Fruit fly (Drosophila melanogaster) whole organism, embryonic: ENCODE data around the gene CG10252.

Experiments
- Asciz ChIP-seq: fragments of 200-800 bp; sonication (Bioruptor generic); optimal IDR thresholded peaks from 2 replicates; lab custom pipeline; 2017; ENCODE audit warnings: missing biosample characterization, mild to moderate bottlenecking, missing genetic modification characterization, missing genetic modification reagents
- CG11560 ChIP-seq: fragments of 200-800 bp; sonication (Bioruptor generic); IDR thresholded peaks from 3 replicates; pipeline ENCODE4 v1.3.6; 2022; ENCODE audit warnings: missing biosample characterization, missing genetic modification characterization
- CG1603 ChIP-seq: fragments of 200-800 bp; sonication (Bioruptor generic); optimal IDR thresholded peaks from 2 replicates; lab custom pipeline; 2019; ENCODE audit warnings: missing biosample characterization, mild to moderate bottlenecking, missing genetic modification characterization, moderate library complexity
- CG16813 ChIP-seq: fragments of 200-800 bp; sonication (Bioruptor generic); IDR thresholded peaks from 3 replicates; pipeline ENCODE4 v1.3.6; 2022; ENCODE audit warnings: missing biosample characterization, missing genetic modification characterization; ENCODE audit not compliant: partially characterized antibody
- CG17829 ChIP-seq: fragments of 200-800 bp; optimal IDR thresholded peaks from 2 replicates; lab custom pipeline; 2019; ENCODE audit warnings: missing biosample characterization, mild to moderate bottlenecking, missing genetic modification characterization, moderate library complexity
- CG17912 ChIP-seq: fragments of 200-800 bp; sonication (Bioruptor generic); optimal IDR thresholded peaks from 2 replicates; lab custom pipeline; 2018; ENCODE audit warnings: missing biosample characterization, mild to moderate bottlenecking, missing genetic modification characterization
- CG2202 ChIP-seq: fragments of 200-800 bp; sonication (Bioruptor generic); optimal IDR thresholded peaks from 2 replicates; lab custom pipeline; 2018; ENCODE audit warnings: missing biosample characterization, mild to moderate bottlenecking, missing genetic modification characterization
- CG2678 ChIP-seq: fragments of 200-800 bp; sonication (Bioruptor generic); optimal IDR thresholded peaks from 3 replicates; lab custom pipeline; 2019; ENCODE audit warnings: missing biosample characterization, mild to moderate bottlenecking, missing genetic modification characterization, moderate library complexity
- CG30431 ChIP-seq: fragments of 200-800 bp; sonication (Bioruptor generic); optimal IDR thresholded peaks from 2 replicates; lab custom pipeline; 2017; ENCODE audit warnings: missing biosample characterization, missing genetic modification characterization
- CG3163 ChIP-seq: fragments of 200-800 bp; sonication (Bioruptor generic); optimal IDR thresholded peaks from 3 replicates; lab custom pipeline; 2016; ENCODE audit warnings: missing biosample characterization, missing genetic modification characterization
- CG3407 ChIP-seq: fragments of 200-800 bp; sonication (Bioruptor generic); optimal IDR thresholded peaks from 2 replicates; lab custom pipeline; 2018; ENCODE audit warnings: missing biosample characterization, mild to moderate bottlenecking, missing genetic modification characterization
- CG6272 ChIP-seq: fragments of 200-800 bp; sonication (Bioruptor generic); IDR thresholded peaks from 2 replicates; pipeline ENCODE4 v1.3.6; 2022; ENCODE audit warnings: missing biosample characterization, missing genetic modification characterization
- CG6683 ChIP-seq: fragments of 200-800 bp; sonication (Bioruptor generic); optimal IDR thresholded peaks from 2 replicates; lab custom pipeline; 2017; ENCODE audit warnings: missing biosample characterization, mild to moderate bottlenecking, missing genetic modification characterization, missing genetic modification reagents
- CG6689 ChIP-seq: fragments of 200-800 bp; sonication (Bioruptor generic); IDR thresholded peaks from 2 replicates; pipeline ENCODE4 v1.3.6; 2022; ENCODE audit warnings: missing biosample characterization, missing genetic modification characterization
- CG6813 ChIP-seq: fragments of 200-800 bp; sonication (Bioruptor generic); optimal IDR thresholded peaks from 2 replicates; lab custom pipeline; 2017; ENCODE audit warnings: missing biosample characterization, missing genetic modification characterization, mild to moderate bottlenecking, moderate library complexity, missing genetic modification reagents
- CG7839 ChIP-seq: fragments of 200-800 bp; sonication (Bioruptor generic); optimal IDR thresholded peaks from 3 replicates; lab custom pipeline; 2018; ENCODE audit warnings: missing biosample characterization, mild to moderate bottlenecking, missing genetic modification characterization, moderate library complexity
- CG8478 ChIP-seq: fragments of >200 bp; optimal IDR thresholded peaks from 2 replicates; lab custom pipeline; 2018
- Dfd ChIP-seq, 2 experiments: fragments of >200 bp; optimal IDR thresholded peaks; 2 replicates each; lab custom pipeline; 2017; ENCODE audit warnings: missing biosample characterization in 2 of 2, missing genetic modification characterization in 2 of 2
- Doc2 ChIP-seq: fragments of 200-800 bp; sonication (Bioruptor generic); IDR thresholded peaks from 2 replicates; pipeline ENCODE4 v1.3.6; 2022; ENCODE audit warnings: missing biosample characterization, missing genetic modification characterization
- Ets65A ChIP-seq: fragments of 200-800 bp; sonication (Bioruptor generic); peaks from one replicate; lab custom pipeline; 2016; ENCODE audit warnings: missing biosample characterization, missing genetic modification characterization
- MESR4 ChIP-seq: fragments of 200-800 bp; sonication (Bioruptor generic); optimal IDR thresholded peaks from 2 replicates; lab custom pipeline; 2018; ENCODE audit warnings: missing biosample characterization, mild to moderate bottlenecking, missing genetic modification characterization, moderate library complexity
- Med ChIP-seq: fragments of 200-800 bp; sonication (Bioruptor generic); peaks from one replicate; lab custom pipeline; 2016; ENCODE audit warnings: missing biosample characterization, missing genetic modification characterization, mild to moderate bottlenecking, inconsistent platforms, moderate library complexity
- Mrtf ChIP-seq: fragments of 200-800 bp; sonication (Bioruptor generic); IDR thresholded peaks from 3 replicates; pipeline ENCODE4 v1.3.6; 2022; ENCODE audit warnings: missing biosample characterization, missing genetic modification characterization
- NK7.1 ChIP-seq: fragments of 200-800 bp; sonication (Bioruptor generic); optimal IDR thresholded peaks from 3 replicates; lab custom pipeline; 2016; ENCODE audit warnings: missing biosample characterization, missing genetic modification characterization
- NfI ChIP-seq: fragments of 200-800 bp; sonication (Bioruptor generic); optimal IDR thresholded peaks from 3 replicates; lab custom pipeline; 2018; ENCODE audit warnings: missing biosample characterization, mild to moderate bottlenecking, missing genetic modification characterization, moderate library complexity
- Opbp ChIP-seq: fragments of 200-800 bp; sonication (Bioruptor generic); IDR thresholded peaks from 3 replicates; pipeline ENCODE4 v1.3.6; 2022; ENCODE audit warnings: missing biosample characterization, missing genetic modification characterization; ENCODE audit not compliant: partially characterized antibody
- Sox100B ChIP-seq: fragments of 200-800 bp; sonication (Bioruptor generic); optimal IDR thresholded peaks from 3 replicates; lab custom pipeline; 2018; ENCODE audit warnings: missing biosample characterization, mild to moderate bottlenecking, missing genetic modification characterization
- Sox102F ChIP-seq: fragments of 200-800 bp; sonication (Bioruptor generic); optimal IDR thresholded peaks from 2 replicates; lab custom pipeline; 2018; ENCODE audit warnings: missing biosample characterization, mild to moderate bottlenecking, missing genetic modification characterization, moderate library complexity
- Spps ChIP-seq: fragments of 200-800 bp; sonication (Bioruptor generic); optimal IDR thresholded peaks from 2 replicates; lab custom pipeline; 2018; ENCODE audit warnings: missing biosample characterization, mild to moderate bottlenecking, missing genetic modification characterization
- TFAM ChIP-seq: fragments of 200-800 bp; sonication (Bioruptor generic); optimal IDR thresholded peaks from 2 replicates; lab custom pipeline; 2017; ENCODE audit warnings: missing biosample characterization, missing genetic modification characterization, inconsistent platforms
- ab ChIP-seq: fragments of 200-800 bp; sonication (Bioruptor generic); optimal IDR thresholded peaks from 2 replicates; lab custom pipeline; 2016; ENCODE audit warnings: missing biosample characterization, missing genetic modification characterization
- ash1 ChIP-seq: fragments of 200-800 bp; sonication (Bioruptor generic); optimal IDR thresholded peaks from 2 replicates; lab custom pipeline; 2018; ENCODE audit warnings: missing biosample characterization, mild to moderate bottlenecking, missing genetic modification characterization
- chn ChIP-seq: fragments of 200-800 bp; sonication (Bioruptor generic); optimal IDR thresholded peaks from 2 replicates; lab custom pipeline; 2016; ENCODE audit warnings: missing biosample characterization, missing genetic modification characterization
- crc ChIP-seq: fragments of 200-800 bp; sonication (Bioruptor generic); optimal IDR thresholded peaks from 2 replicates; lab custom pipeline; 2016; ENCODE audit warnings: missing biosample characterization, missing genetic modification characterization
- dimm ChIP-seq: fragments of 200-800 bp; sonication (Bioruptor generic); IDR thresholded peaks from 2 replicates; pipeline ENCODE4 v1.3.6; 2022; ENCODE audit warnings: missing biosample characterization, missing genetic modification characterization
- fd3F ChIP-seq: fragments of 200-800 bp; sonication (Bioruptor generic); optimal IDR thresholded peaks from 2 replicates; lab custom pipeline; 2018; ENCODE audit warnings: missing biosample characterization, mild to moderate bottlenecking, missing genetic modification characterization, moderate library complexity
- hb ChIP-seq: fragments of 200-800 bp; sonication (Bioruptor generic); IDR thresholded peaks from 3 replicates; pipeline ENCODE4 v1.3.6; 2022; ENCODE audit warnings: missing biosample characterization, missing genetic modification characterization; ENCODE audit not compliant: partially characterized antibody
- kni ChIP-seq: fragments of 200-800 bp; sonication (Bioruptor generic); optimal IDR thresholded peaks from 3 replicates; lab custom pipeline; 2017; ENCODE audit warnings: mild to moderate bottlenecking, missing biosample characterization, missing genetic modification reagents, missing genetic modification characterization
- mld ChIP-seq: fragments of 200-800 bp; sonication (Bioruptor generic); IDR thresholded peaks from 3 replicates; pipeline ENCODE4 v1.3.6; 2022; ENCODE audit warnings: missing biosample characterization, missing genetic modification characterization; ENCODE audit not compliant: partially characterized antibody
- pros ChIP-seq: fragments of 200-800 bp; sonication (Bioruptor generic); optimal IDR thresholded peaks from 3 replicates; lab custom pipeline; 2019; ENCODE audit warnings: missing biosample characterization, mild to moderate bottlenecking, missing genetic modification characterization, moderate library complexity
- psq ChIP-seq: fragments of 200-800 bp; sonication (Bioruptor generic); optimal IDR thresholded peaks from 2 replicates; lab custom pipeline; 2017; ENCODE audit warnings: missing biosample characterization, missing genetic modification characterization
- rib ChIP-seq: fragments of 200-800 bp; sonication (Bioruptor generic); IDR thresholded peaks from 2 replicates; pipeline ENCODE4 v1.3.6; 2022; ENCODE audit warnings: missing biosample characterization, missing genetic modification characterization
- seq ChIP-seq: fragments of 200-800 bp; sonication (Bioruptor generic); IDR thresholded peaks from 2 replicates; pipeline ENCODE4 v1.3.6; 2022; ENCODE audit warnings: missing biosample characterization, missing genetic modification characterization
- shn ChIP-seq: fragments of 200-800 bp; sonication (Bioruptor generic); optimal IDR thresholded peaks from 3 replicates; lab custom pipeline; 2016; ENCODE audit warnings: missing biosample characterization, missing genetic modification characterization
- sim ChIP-seq: fragments of 200-800 bp; sonication (Bioruptor generic); IDR thresholded peaks from 2 replicates; pipeline ENCODE4 v1.3.6; 2022; ENCODE audit warnings: missing biosample characterization, missing genetic modification characterization
- sisA ChIP-seq: fragments of 200-800 bp; sonication (Bioruptor generic); IDR thresholded peaks from 2 replicates; pipeline ENCODE4 v1.3.6; 2022; ENCODE audit warnings: missing biosample characterization, missing genetic modification characterization
- sob ChIP-seq: fragments of 200-800 bp; sonication (Bioruptor generic); IDR thresholded peaks from 2 replicates; pipeline ENCODE4 v1.3.6; 2022; ENCODE audit warnings: missing biosample characterization, missing genetic modification characterization
- stc ChIP-seq: fragments of 200-800 bp; sonication (Bioruptor generic); IDR thresholded peaks from 2 replicates; pipeline ENCODE4 v1.3.6; 2022; ENCODE audit warnings: missing biosample characterization, missing genetic modification characterization
- tgo ChIP-seq: fragments of 200-800 bp; sonication (Bioruptor generic); IDR thresholded peaks from 3 replicates; pipeline ENCODE4 v1.3.6; 2022; ENCODE audit warnings: missing biosample characterization, missing genetic modification characterization
- tll ChIP-seq, 2 experiments: fragments of 200-800 bp in 1 of 2; fragments of >200 bp in 1 of 2; sonication (Bioruptor generic) in 1 of 2; optimal IDR thresholded peaks; 2 replicates each; lab custom pipeline; 2017 to 2019; ENCODE audit warnings: missing biosample characterization in 2 of 2, missing genetic modification characterization in 2 of 2, mild to moderate bottlenecking in 1 of 2, moderate library complexity in 1 of 2

CG10252 gene

dm6 chr3R:23652525-23653108 is 43.4 kb downstream of the CG10252 start (continued):
- TF ChIP-seq CG30431 (peak; percentile 6), chn (GFP tag; lab: Kevin White, UChicago) (no peak), Opbp (GFP tag; lab: Robert Waterston, UW) (no peak), CG1603 (tag; lab: Kevin White, UChicago) (peak; percentile 38), kni (no peak), tgo (no peak), CG3163 (peak; percentile 50), TFAM (GFP tag; lab: Kevin White, UChicago) (no peak), CG17912 (GFP tag; lab: Kevin White, UChicago) (no peak), mld (GFP tag; lab: Robert Waterston, UW) (no peak), pros (GFP tag; lab: Kevin White, UChicago) (no peak), Sox102F (peak; percentile 14), sob (peak; percentile 79), CG8478 (lab: Kevin White, UChicago) (no peak), CG2202 (tag; lab: Kevin White, UChicago) (no peak), ash1 (GFP tag; lab: Kevin White, UChicago) (peak; percentile 62), CG7839 (tag; lab: Kevin White, UChicago) (peak; percentile 60), Doc2 (GFP tag; lab: Robert Waterston, UW) (no peak), CG3407 (GFP tag; lab: Kevin White, UChicago) (no peak), CG6683 (GFP tag; lab: Kevin White, UChicago) (peak; percentile 69), crc (peak; percentile 59), Med (GFP tag; lab: Kevin White, UChicago) (peak; percentile 97), CG6813 (GFP tag; lab: Kevin White, UChicago) (peak; percentile 65), tll (GFP tag; optimal IDR thresholded peaks at IDR 0.05; lab: Kevin White, UChicago) (no peak), ab (GFP tag; lab: Kevin White, UChicago) (no peak), psq (GFP tag; lab: Kevin White, UChicago) (peak; percentile 11), CG11560 (tag; lab: Robert Waterston, UW) (no peak), rib (GFP tag; lab: Robert Waterston, UW) (peak; percentile 81), Spps (tag; lab: Kevin White, UChicago) (no peak), stc (GFP tag; lab: Robert Waterston, UW) (peak; percentile 50; the same call in 1 of the 2 replicates), dimm (GFP tag; lab: Robert Waterston, UW) (no peak), hb (no peak), CG16813 (GFP tag; lab: Robert Waterston, UW) (no peak), Ets65A (peak; percentile 66), shn (GFP tag; lab: Kevin White, UChicago) (peak; percentile 11), sisA (no peak), Dfd (GFP tag; optimal IDR thresholded peaks at IDR 0.05; lab: Kevin White, UChicago) (no peak), CG6689 (GFP tag; lab: Robert Waterston, UW) (peak; percentile 35; the same call in 1 of the 2 replicates), CG17829 (tag; lab: Kevin White, UChicago) (no peak), Asciz (GFP tag; lab: Kevin White, UChicago) (peak; percentile 21), MESR4 (GFP tag; lab: Kevin White, UChicago) (no peak), Sox100B (GFP tag; lab: Kevin White, UChicago) (peak; percentile 20), NK7.1 (GFP tag; lab: Kevin White, UChicago) (peak; percentile 23), CG2678 (tag; lab: Kevin White, UChicago) (peak; percentile 79), Mrtf (GFP tag; lab: Robert Waterston, UW) (peak; percentile 49; the same call in 1 of the 3 replicates), sim (GFP tag; lab: Robert Waterston, UW) (no peak), CG6272 (GFP tag; lab: Robert Waterston, UW) (no peak), seq (GFP tag; lab: Robert Waterston, UW) (peak; percentile 84), fd3F (peak; percentile 91), NfI (GFP tag; lab: Kevin White, UChicago) (peak; percentile 64)
